Fruit fly (Drosophila melanogaster): Measurements from ENCODE around the gene t-Grip91.

The t-Grip91 gene

dm6 chr2L:15763401-15763800 lies 20.5 kb upstream of the t-Grip91 start:
- TF ChIP-seq CG8281 (tag; optimal IDR thresholded peaks at IDR 0.05) = peak; percentile 98
- peak; percentile 59 for TF ChIP-seq sens (GFP tag)
- TF ChIP-seq Med (GFP tag) = peak; percentile 25
- TF ChIP-seq CG8924 (tag; optimal IDR thresholded peaks at IDR 0.05) = no peak
- TF ChIP-seq CG16779 (GFP tag; IDR thresholded peaks at IDR 0.05) = peak; percentile 34; the same call in 1 of the 2 replicates
- TF ChIP-seq Elba2 (GFP tag; optimal IDR thresholded peaks at IDR 0.05) = peak; percentile 45

dm6 chr2L:15764029-15764428 lies 19.9 kb upstream of the t-Grip91 start, which contains the start of gene CG3793:
TSS of gene CG3793 (plus strand) at chr2L:15764220.
- TF ChIP-seq CG16813 (GFP tag; IDR thresholded peaks at IDR 0.05; ENCODE audit: partially characterized antibody) (peak; percentile 54; the same call in 2 of the 3 replicates), nerfin-2 (GFP tag; IDR thresholded peaks at IDR 0.05; ENCODE audit: partially characterized antibody) (peak; percentile 33; the same call in 1 of the 2 replicates), CG15269 (tag; optimal IDR thresholded peaks at IDR 0.05) (no peak), Dll (GFP tag; IDR thresholded peaks at IDR 0.05; ENCODE audit: partially characterized antibody) (peak; percentile 55; the same call in 1 of the 4 replicates), cato (GFP tag; optimal IDR thresholded peaks at IDR 0.05; ENCODE audit: borderline replicate concordance) (no peak), toy (GFP tag; IDR thresholded peaks at IDR 0.05) (no peak), Doc2 (GFP tag; IDR thresholded peaks at IDR 0.05) (no peak), Dad (GFP tag; optimal IDR thresholded peaks at IDR 0.05) (no peak), zfh1 (GFP tag; IDR thresholded peaks at IDR 0.05) (no peak), Sox102F (GFP tag; optimal IDR thresholded peaks at IDR 0.05) (no peak), run (tag; optimal IDR thresholded peaks at IDR 0.05) (no peak), CG43689 (GFP tag; IDR thresholded peaks at IDR 0.05) (no peak), ranshi (GFP tag; IDR thresholded peaks at IDR 0.05) (no peak), CG4404 (GFP tag; IDR thresholded peaks at IDR 0.05) (no peak), wdn (GFP tag; IDR thresholded peaks at IDR 0.05) (no peak), ATbp (GFP tag; optimal IDR thresholded peaks at IDR 0.05) (no peak), inv (GFP tag; IDR thresholded peaks at IDR 0.05; ENCODE audit: partially characterized antibody) (0 out of 2 replicates have a peak, but pooled peaks have one; percentile 26), CG14667 (GFP tag; IDR thresholded peaks at IDR 0.05) (no peak), al (GFP tag; IDR thresholded peaks at IDR 0.05) (no peak), HLH3B (GFP tag; IDR thresholded peaks at IDR 0.05) (no peak), CG7271 (tag; optimal IDR thresholded peaks at IDR 0.05) (no peak), croc (GFP tag; conservative IDR thresholded peaks at IDR 0.05) (no peak), salm (tag; optimal IDR thresholded peaks at IDR 0.05) (no peak), Scr (GFP tag; IDR thresholded peaks at IDR 0.05; ENCODE audit: partially characterized antibody) (peak; percentile 50), CG5245 (GFP tag; optimal IDR thresholded peaks at IDR 0.05) (no peak), ab (GFP tag; optimal IDR thresholded peaks at IDR 0.05) (no peak), CG11456 (GFP tag; IDR thresholded peaks at IDR 0.05) (no peak), Deaf1 (tag; optimal IDR thresholded peaks at IDR 0.05) (no peak), gcm2 (GFP tag; optimal IDR thresholded peaks at IDR 0.05) (no peak), CG9817 (tag; optimal IDR thresholded peaks at IDR 0.05) (no peak), Ravus (GFP tag; IDR thresholded peaks at IDR 0.05) (no peak), Atf3 (GFP tag; optimal IDR thresholded peaks at IDR 0.05) (no peak), CG7357 (GFP tag; IDR thresholded peaks at IDR 0.05) (no peak), CG10462 (GFP tag; optimal IDR thresholded peaks at IDR 0.05) (no peak), wek (GFP tag; optimal IDR thresholded peaks at IDR 0.05) (no peak), CG15696 (tag; optimal IDR thresholded peaks at IDR 0.05) (no peak), pros (GFP tag; optimal IDR thresholded peaks at IDR 0.05) (no peak), CG32772 (GFP tag; IDR thresholded peaks at IDR 0.05) (peak; percentile 8; the same call in 1 of the 2 replicates), CG14050 (GFP tag; IDR thresholded peaks at IDR 0.05) (no peak), lilli (GFP tag; optimal IDR thresholded peaks at IDR 0.05) (no peak), Aef1 (GFP tag; IDR thresholded peaks at IDR 0.05) (no peak), kni (GFP tag; optimal IDR thresholded peaks at IDR 0.05) (no peak), crc (GFP tag; optimal IDR thresholded peaks at IDR 0.05) (no peak), MESR4 (GFP tag; optimal IDR thresholded peaks at IDR 0.05) (peak; percentile 38)
